Worm (Caenorhabditis elegans) whole organism, L3 larva: Measurements from ENCODE around the gene odr-10.

Experiments used
- ZK546.5 ChIP-seq: sonication (generic microtip); optimal IDR thresholded peaks from 2 replicates; lab custom pipeline; 2017; ENCODE audit warnings: missing biosample characterization, missing genetic modification characterization
- ceh-9 ChIP-seq: sonication (generic microtip); optimal IDR thresholded peaks from 2 replicates; lab custom pipeline; 2018; ENCODE audit warnings: missing biosample characterization, missing genetic modification characterization
- egl-27 ChIP-seq: sonication (generic microtip); optimal IDR thresholded peaks from 4 replicates; lab custom pipeline; 2017; ENCODE audit warnings: missing biosample characterization, missing genetic modification reagents, missing genetic modification characterization
- nfya-1 ChIP-seq: sonication (generic microtip); optimal IDR thresholded peaks from 2 replicates; lab custom pipeline; 2017; ENCODE audit warnings: missing genetic modification characterization, mild to moderate bottlenecking, missing compliant biosample characterization, antibody characterized with exemption, moderate library complexity; ENCODE audit not compliant: insufficient read depth
- nhr-11 ChIP-seq: fragments of 150-350 bp; optimal IDR thresholded peaks from 2 replicates; lab custom pipeline; 2014; ENCODE audit warnings: missing biosample characterization, missing genetic modification characterization
- nhr-25 ChIP-seq: sonication (generic microtip); optimal IDR thresholded peaks from 2 replicates; lab custom pipeline; 2017; ENCODE audit warnings: missing biosample characterization, missing genetic modification characterization
- nhr-76 ChIP-seq: fragments of 150-350 bp; sonication (generic microtip); optimal IDR thresholded peaks from 5 replicates; lab custom pipeline; 2014; ENCODE audit warnings: missing biosample characterization, missing genetic modification characterization
- pha-4 ChIP-seq: fragments of 150-350 bp; optimal IDR thresholded peaks from 2 replicates; lab custom pipeline; 2014; ENCODE audit warnings: missing biosample characterization, missing genetic modification reagents, missing genetic modification characterization
- zag-1 ChIP-seq: fragments of 150-350 bp; optimal IDR thresholded peaks from 2 replicates; lab custom pipeline; 2014; ENCODE audit warnings: missing biosample characterization, missing genetic modification characterization

DNA sequence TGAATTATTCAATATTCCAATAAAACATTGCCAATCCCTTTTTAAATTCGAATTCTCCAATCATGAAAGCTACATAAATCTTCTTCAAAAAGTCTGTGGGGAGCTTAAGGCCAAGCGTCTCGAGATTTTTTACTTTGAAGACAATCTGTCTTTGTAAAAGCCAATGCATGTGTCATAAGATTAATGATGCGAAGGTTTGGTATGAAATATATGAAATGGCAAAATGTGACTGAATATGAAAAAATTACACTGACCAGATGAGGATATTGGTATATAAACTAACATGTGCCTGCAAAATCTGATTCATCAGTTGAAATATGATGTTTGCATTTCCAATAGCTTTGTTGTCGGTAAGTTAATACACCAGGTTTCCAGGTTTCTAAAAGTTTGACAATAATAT is 19.8 kb downstream of the odr-10 start, which contains the start of gene C53B7.2:
- TF ChIP-seq nhr-25 (tag; lab: Kevin White, UChicago) (no peak), ZK546.5 (tag; lab: Kevin White, UChicago) (no peak), pha-4 (tag; lab: Kevin White, UChicago) (no peak), ceh-9 (tag; lab: Kevin White, UChicago) (no peak), nhr-76 (tag; lab: Kevin White, UChicago) (no peak), nfya-1 (no peak), egl-27 (tag; lab: Kevin White, UChicago) (no peak), nhr-11 (tag; lab: Kevin White, UChicago) (no peak), zag-1 (tag; lab: Kevin White, UChicago) (no peak)
